Worm (Caenorhabditis elegans) whole organism, L4/young adult: ENCODE data around the gene dct-11.

Source experiments
- W03F9.2 ChIP-seq: fragments of 150-350 bp; optimal IDR thresholded peaks from 2 replicates; lab custom pipeline; 2014; ENCODE audit warnings: missing biosample characterization, missing genetic modification characterization
- dao-5 ChIP-seq: sonication (generic microtip); optimal IDR thresholded peaks from 2 replicates; lab custom pipeline; 2016; ENCODE audit warnings: missing genotype, missing genetic modification characterization, moderate library complexity, missing compliant biosample characterization
- him-1 ChIP-seq: sonication (generic microtip); optimal IDR thresholded peaks from 2 replicates; lab custom pipeline; 2016; ENCODE audit warnings: missing genotype, missing genetic modification reagents, missing genetic modification characterization, missing compliant biosample characterization

DNA sequence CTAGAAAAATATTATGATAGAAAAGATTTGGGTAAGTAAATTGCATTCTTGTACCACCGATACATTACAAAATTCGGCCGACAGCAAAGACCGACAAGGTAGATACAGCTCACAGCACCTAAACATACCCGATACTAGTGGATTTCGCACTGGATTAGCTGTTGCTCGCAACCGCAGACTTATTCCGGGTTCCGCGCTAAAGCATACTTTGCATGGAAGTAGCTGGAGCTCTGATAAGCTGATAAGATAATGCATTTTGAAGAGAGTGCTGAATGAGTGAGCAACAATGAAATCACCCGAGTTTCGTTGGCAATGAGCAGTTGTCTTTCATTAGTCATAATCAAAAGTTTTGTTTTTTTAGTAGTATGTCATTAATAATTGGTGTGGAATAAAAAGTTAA lies 10.9 kb upstream of the dct-11 start:
- no peak for TF ChIP-seq him-1
- TF ChIP-seq W03F9.2 (tag; lab: Kevin White, UChicago), result no peak
- TF ChIP-seq dao-5, result no peak
